Worm (Caenorhabditis elegans) whole organism, L4 larva: ENCODE results near the gene F57H12.5.

Experiments used
- D1046.2 ChIP-seq: fragments of 200-800 bp; sonication (Bioruptor generic); IDR thresholded peaks from 2 replicates; pipeline ENCODE4 v1.3.6; 2022; ENCODE audit warnings: missing genetic modification characterization, missing compliant biosample characterization
- F26F4.8 ChIP-seq: fragments of 200-800 bp; sonication (Bioruptor generic); conservative IDR thresholded peaks from 2 replicates; pipeline ENCODE4 v1.3.6; 2022; ENCODE audit warnings: missing genetic modification characterization, missing compliant biosample characterization
- F37D6.2 ChIP-seq: sonication (generic microtip); optimal IDR thresholded peaks from 2 replicates; lab custom pipeline; 2016; ENCODE audit warnings: mild to moderate bottlenecking, missing genetic modification characterization, missing compliant biosample characterization
- F44E2.7 ChIP-seq: fragments of 200-800 bp; sonication (Bioruptor generic); IDR thresholded peaks from 2 replicates; pipeline ENCODE4 v2.1.2; 2022; ENCODE audit warnings: missing genetic modification characterization, missing compliant biosample characterization
- Y105C5A.15 ChIP-seq: fragments of 200-800 bp; sonication (Bioruptor generic); IDR thresholded peaks from 2 replicates; pipeline ENCODE4 v1.3.6; 2022; ENCODE audit warnings: missing genetic modification characterization, missing compliant biosample characterization
- ZK337.2 ChIP-seq: fragments of 200-800 bp; sonication (Bioruptor generic); IDR thresholded peaks from 2 replicates; pipeline ENCODE4 v1.3.6; 2022; ENCODE audit warnings: missing genetic modification reagents, missing genetic modification characterization, missing compliant biosample characterization
- aly-2 ChIP-seq: sonication (generic microtip); optimal IDR thresholded peaks from 2 replicates; lab custom pipeline; 2018; ENCODE audit warnings: missing biosample characterization, missing genetic modification characterization
- arid-1 ChIP-seq: fragments of 200-800 bp; sonication (Bioruptor generic); conservative IDR thresholded peaks from 2 replicates; pipeline ENCODE4 v1.3.6; 2022; ENCODE audit warnings: missing genetic modification reagents, missing genetic modification characterization, missing compliant biosample characterization
- ceh-28 ChIP-seq: fragments of 150-350 bp; optimal IDR thresholded peaks from 2 replicates; lab custom pipeline; 2014; ENCODE audit warnings: missing biosample characterization, missing genetic modification reagents, missing genetic modification characterization
- ceh-32 ChIP-seq: sonication (generic microtip); optimal IDR thresholded peaks from 2 replicates; lab custom pipeline; 2016; ENCODE audit warnings: mild to moderate bottlenecking, missing genetic modification characterization, missing compliant biosample characterization; ENCODE audit not compliant: poor library complexity
- ceh-82 ChIP-seq: sonication (generic microtip); optimal IDR thresholded peaks from 2 replicates; lab custom pipeline; 2017; ENCODE audit warnings: missing biosample characterization, missing genetic modification characterization
- ces-1 ChIP-seq: fragments of 150-350 bp; sonication (generic microtip); optimal IDR thresholded peaks from 4 replicates; lab custom pipeline; 2014; ENCODE audit warnings: missing biosample characterization, missing genetic modification reagents, missing genetic modification characterization
- daf-12 ChIP-seq: fragments of 150-350 bp; optimal IDR thresholded peaks from 2 replicates; lab custom pipeline; 2014; ENCODE audit warnings: missing biosample characterization, missing genetic modification reagents, missing genetic modification characterization
- daf-16 ChIP-seq, 3 experiments: sonication (generic microtip); optimal IDR thresholded peaks; 2 replicates each; lab custom pipeline; 2016 to 2017; ENCODE audit warnings: missing genetic modification characterization in 3 of 3, missing genetic modification reagents in 3 of 3, mild to moderate bottlenecking in 2 of 3, missing compliant biosample characterization in 2 of 3, missing biosample characterization in 1 of 3, moderate library complexity in 1 of 3
- daf-19 ChIP-seq: fragments of 200-800 bp; sonication (Bioruptor generic); conservative IDR thresholded peaks from 2 replicates; pipeline ENCODE4 v1.3.6; 2022; ENCODE audit warnings: missing genetic modification characterization, missing compliant biosample characterization
- dmd-8 ChIP-seq: fragments of 200-800 bp; sonication (Bioruptor generic); IDR thresholded peaks from 2 replicates; pipeline ENCODE4 v1.3.6; 2022; ENCODE audit warnings: missing genetic modification characterization, missing compliant biosample characterization
- duxl-1 ChIP-seq: sonication (generic microtip); optimal IDR thresholded peaks from 2 replicates; lab custom pipeline; 2016; ENCODE audit warnings: mild to moderate bottlenecking, missing genetic modification characterization, moderate library complexity, missing compliant biosample characterization; ENCODE audit not compliant: poor library complexity
- egl-27 ChIP-seq: sonication (generic microtip); optimal IDR thresholded peaks from 3 replicates; lab custom pipeline; 2017; ENCODE audit warnings: missing biosample characterization, missing genetic modification reagents, missing genetic modification characterization
- hlh-30 ChIP-seq: sonication (generic microtip); optimal IDR thresholded peaks from 2 replicates; lab custom pipeline; 2017; ENCODE audit warnings: antibody characterized with exemption, mild to moderate bottlenecking, missing genetic modification characterization, missing compliant biosample characterization; ENCODE audit not compliant: insufficient read depth
- hmg-1.1 ChIP-seq: fragments of 200-800 bp; sonication (Bioruptor generic); IDR thresholded peaks from 2 replicates; pipeline ENCODE4 v1.3.6; 2022; ENCODE audit warnings: missing genetic modification reagents, missing genetic modification characterization, missing compliant biosample characterization
- lim-7 ChIP-seq: fragments of 200-800 bp; sonication (Bioruptor generic); IDR thresholded peaks from 2 replicates; pipeline ENCODE4 v1.3.6; 2022; ENCODE audit warnings: missing genetic modification characterization, missing compliant biosample characterization
- lin-13 ChIP-seq: fragments of 150-350 bp; optimal IDR thresholded peaks from 2 replicates; lab custom pipeline; 2014; ENCODE audit warnings: missing biosample characterization, missing genetic modification reagents, missing genetic modification characterization
- lin-39 ChIP-seq: fragments of 150-350 bp; optimal IDR thresholded peaks from 2 replicates; lab custom pipeline; 2014; ENCODE audit warnings: missing biosample characterization, missing genetic modification reagents, missing genetic modification characterization
- madf-9 ChIP-seq: fragments of 200-800 bp; sonication (Bioruptor generic); conservative IDR thresholded peaks from 2 replicates; pipeline ENCODE4 v1.3.6; 2022; ENCODE audit warnings: missing genetic modification reagents, missing genetic modification characterization, missing compliant biosample characterization
- mdt-29 ChIP-seq: fragments of 200-800 bp; sonication (Bioruptor generic); IDR thresholded peaks from 2 replicates; pipeline ENCODE4 v1.3.6; 2022; ENCODE audit warnings: missing genetic modification reagents, missing genetic modification characterization, missing compliant biosample characterization
- nhr-102 ChIP-seq: sonication (generic microtip); optimal IDR thresholded peaks from 2 replicates; lab custom pipeline; 2016; ENCODE audit warnings: mild to moderate bottlenecking, missing genetic modification characterization, moderate library complexity, missing compliant biosample characterization
- nhr-11 ChIP-seq: fragments of 150-350 bp; optimal IDR thresholded peaks from 2 replicates; lab custom pipeline; 2014; ENCODE audit warnings: missing biosample characterization, missing genetic modification characterization
- nhr-237 ChIP-seq: sonication (generic microtip); optimal IDR thresholded peaks from 2 replicates; lab custom pipeline; 2017; ENCODE audit warnings: missing biosample characterization, missing genetic modification characterization
- nhr-41 ChIP-seq: fragments of 200-800 bp; sonication (Bioruptor generic); IDR thresholded peaks from 2 replicates; pipeline ENCODE4 v1.3.6; 2022; ENCODE audit warnings: missing genetic modification reagents, missing genetic modification characterization, missing compliant biosample characterization
- nhr-48 ChIP-seq: sonication (generic microtip); optimal IDR thresholded peaks from 2 replicates; lab custom pipeline; 2016; ENCODE audit warnings: mild to moderate bottlenecking, missing genetic modification characterization, missing compliant biosample characterization
- nhr-6 ChIP-seq: fragments of 150-350 bp; optimal IDR thresholded peaks from 2 replicates; lab custom pipeline; 2014; ENCODE audit warnings: missing biosample characterization, missing genetic modification characterization
- nhr-76 ChIP-seq: fragments of 150-350 bp; optimal IDR thresholded peaks from 2 replicates; lab custom pipeline; 2014; ENCODE audit warnings: missing biosample characterization, missing genetic modification characterization
- php-3 ChIP-seq: fragments of 200-800 bp; sonication (Bioruptor generic); IDR thresholded peaks from 2 replicates; pipeline ENCODE4 v1.3.6; 2022; ENCODE audit warnings: missing genetic modification reagents, missing genetic modification characterization, missing compliant biosample characterization
- pqm-1 ChIP-seq: sonication (generic microtip); optimal IDR thresholded peaks from 2 replicates; lab custom pipeline; 2017; ENCODE audit warnings: missing biosample characterization, missing genetic modification characterization
- rbr-2 ChIP-seq: sonication (generic microtip); optimal IDR thresholded peaks from 2 replicates; lab custom pipeline; 2016; ENCODE audit warnings: missing genotype, missing genetic modification characterization, missing compliant biosample characterization
- sdz-12 ChIP-seq: fragments of 200-800 bp; sonication (Bioruptor generic); optimal IDR thresholded peaks from 2 replicates; lab custom pipeline; 2018; ENCODE audit warnings: mild to moderate bottlenecking, missing genetic modification characterization, missing compliant biosample characterization
- skn-1 ChIP-seq: fragments of 150-350 bp; optimal IDR thresholded peaks from 2 replicates; lab custom pipeline; 2014; ENCODE audit warnings: missing biosample characterization, missing genetic modification characterization
- snpc-4 ChIP-seq: fragments of 150-350 bp; optimal IDR thresholded peaks from 2 replicates; lab custom pipeline; 2014; ENCODE audit warnings: missing biosample characterization, missing genetic modification characterization
- tag-97 ChIP-seq: fragments of 200-800 bp; sonication (Bioruptor generic); IDR thresholded peaks from 2 replicates; pipeline ENCODE4 v1.3.6; 2022; ENCODE audit warnings: missing genetic modification characterization, missing compliant biosample characterization
- unc-130 ChIP-seq: sonication (generic microtip); optimal IDR thresholded peaks from 2 replicates; lab custom pipeline; 2016; ENCODE audit warnings: missing genetic modification reagents, missing genetic modification characterization, missing compliant biosample characterization
- unc-39 ChIP-seq: sonication (generic microtip); optimal IDR thresholded peaks from 2 replicates; lab custom pipeline; 2017; ENCODE audit warnings: missing biosample characterization, missing genetic modification characterization
- unc-62 ChIP-seq, 3 experiments: fragments of 150-350 bp in 1 of 3; sonication (generic microtip); optimal IDR thresholded peaks in 2 of 3; peaks in 1 of 3; 1 replicate in 1 of 3; 2 replicates in 2 of 3; lab custom pipeline; 2014 to 2017; ENCODE audit warnings: missing biosample characterization in 3 of 3, missing genetic modification characterization in 3 of 3, missing genetic modification reagents in 3 of 3, missing genotype in 1 of 3
- zfp-2 ChIP-seq: sonication (generic microtip); optimal IDR thresholded peaks from 2 replicates; lab custom pipeline; 2016; ENCODE audit warnings: mild to moderate bottlenecking, missing genetic modification characterization, missing compliant biosample characterization
- zfp-3 ChIP-seq: fragments of 200-800 bp; sonication (Bioruptor generic); conservative IDR thresholded peaks from 2 replicates; pipeline ENCODE4 v1.3.6; 2022; ENCODE audit warnings: missing genetic modification reagents, missing genetic modification characterization, missing compliant biosample characterization
- ztf-11 ChIP-seq: fragments of 150-350 bp; optimal IDR thresholded peaks from 2 replicates; lab custom pipeline; 2014; ENCODE audit warnings: missing biosample characterization, missing genetic modification characterization

The F57H12.5 gene

ce11 chrIV:7982024-7982576, 15.0 kb downstream of the F57H12.5 start, which contains the start of gene arf-5 (continued):
- TF ChIP-seq F26F4.8 (GFP tag; lab: Robert Waterston, UW): no peak

DNA sequence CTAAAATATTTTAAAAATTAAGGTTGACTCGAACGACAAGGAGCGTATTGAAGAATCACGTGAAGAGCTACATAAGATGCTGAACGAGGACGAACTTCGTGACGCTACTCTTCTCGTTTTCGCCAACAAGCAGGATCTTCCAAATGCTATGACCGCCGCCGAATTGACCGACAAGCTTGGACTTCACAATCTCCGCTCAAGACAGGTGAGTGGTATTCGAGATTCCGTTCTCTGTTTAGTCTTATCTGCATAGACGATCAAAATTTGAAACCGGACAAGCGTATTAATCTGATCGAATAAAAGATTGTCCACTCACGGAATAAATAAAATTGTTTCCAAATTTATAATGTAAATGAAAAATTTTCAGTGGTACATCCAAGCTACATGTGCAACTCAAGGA, 15.9 kb downstream of the F57H12.5 start:
- TF ChIP-seq duxl-1 (tag; lab: Kevin White, UChicago) (no peak), zfp-2 (tag; lab: Kevin White, UChicago) (no peak), unc-62 (GFP tag; optimal IDR thresholded peaks at IDR 0.05 in 1 of 2; lab: Kevin White, UChicago) (no peak), unc-62 (tag; optimal IDR thresholded peaks at IDR 0.05; lab: Kevin White, UChicago) (no peak), unc-130 (GFP tag; lab: Kevin White, UChicago) (no peak), F44E2.7 (GFP tag; lab: Robert Waterston, UW) (no peak), lin-39 (tag; lab: Kevin White, UChicago) (no peak)

DNA sequence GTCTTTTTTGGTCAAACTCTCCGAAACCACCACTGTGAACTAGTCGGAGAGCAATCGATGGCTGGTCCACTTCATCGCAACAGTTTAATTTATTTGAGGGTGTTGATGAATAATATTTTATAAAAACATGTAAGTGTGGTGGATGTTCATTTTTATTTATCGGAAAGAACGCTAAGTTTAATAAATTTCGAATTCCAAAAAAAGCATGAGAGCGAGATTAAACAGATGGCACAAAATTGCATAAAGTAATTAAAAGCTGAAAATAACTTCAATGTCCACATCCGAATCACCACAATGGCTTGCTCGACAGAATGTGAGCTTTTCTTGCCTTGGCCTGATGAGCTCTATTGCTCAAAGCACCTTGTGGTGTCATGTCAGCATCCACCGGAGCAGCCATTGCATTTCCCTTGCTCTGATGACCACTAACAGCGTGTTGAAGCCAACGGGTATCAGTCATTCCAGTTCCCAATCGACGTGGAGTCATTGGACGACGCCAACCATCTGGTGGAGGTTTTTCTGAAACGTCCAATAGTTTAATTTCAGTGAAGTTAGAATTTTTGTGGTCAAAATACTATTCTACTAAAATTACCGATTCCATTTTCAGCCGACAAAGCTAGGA, 16.7 kb downstream of the F57H12.5 start:
- TF ChIP-seq zfp-3 (GFP tag; lab: Robert Waterston, UW) (peak; percentile 67; the same call in 1 of the 2 replicates), nhr-76 (tag; lab: Kevin White, UChicago) (no peak), aly-2 (tag; lab: Kevin White, UChicago) (no peak), skn-1 (no peak), nhr-6 (tag; lab: Kevin White, UChicago) (no peak), Y105C5A.15 (GFP tag; lab: Robert Waterston, UW) (no peak), lim-7 (GFP tag; lab: Robert Waterston, UW) (no peak), snpc-4 (tag; lab: Kevin White, UChicago) (no peak), F37D6.2 (tag; lab: Kevin White, UChicago) (no peak), ceh-32 (tag; lab: Kevin White, UChicago) (no peak), arid-1 (GFP tag; lab: Robert Waterston, UW) (no peak; the same call in 1 of the 2 replicates), tag-97 (GFP tag; lab: Robert Waterston, UW) (no peak), php-3 (no peak), nhr-41 (no peak), madf-9 (GFP tag; lab: Robert Waterston, UW) (no peak), mdt-29 (no peak), lin-13 (GFP tag; lab: Kevin White, UChicago) (peak; percentile 19), ces-1 (GFP tag; lab: Kevin White, UChicago) (no peak), hmg-1.1 (GFP tag; lab: Robert Waterston, UW) (0 out of 2 replicates have a peak, but pooled peaks have one; percentile 32), daf-12 (tag; lab: Kevin White, UChicago) (no peak), sdz-12 (GFP tag; lab: Kevin White, UChicago) (no peak), ZK337.2 (GFP tag; lab: Robert Waterston, UW) (no peak), ceh-28 (tag; lab: Kevin White, UChicago) (no peak), nhr-11 (tag; lab: Kevin White, UChicago) (no peak), dmd-8 (GFP tag; lab: Robert Waterston, UW) (no peak), D1046.2 (GFP tag; lab: Robert Waterston, UW) (no peak), rbr-2 (no peak), pqm-1 (tag; lab: Kevin White, UChicago) (no peak), ztf-11 (tag; lab: Kevin White, UChicago) (no peak), unc-39 (no peak), hlh-30 (tag; lab: Kevin White, UChicago) (no peak), nhr-48 (peak; percentile 29), F26F4.8 (GFP tag; lab: Robert Waterston, UW) (0 out of 2 replicates have a peak, but pooled peaks have one; percentile 29), unc-62 (GFP tag; optimal IDR thresholded peaks at IDR 0.05 in 1 of 2; lab: Kevin White, UChicago) (peak in 1 of 2 experiments; percentile 76), unc-62 (tag; optimal IDR thresholded peaks at IDR 0.05; lab: Kevin White, UChicago) (no peak), ceh-82 (no peak), egl-27 (tag; lab: Kevin White, UChicago) (no peak), nhr-237 (tag; lab: Kevin White, UChicago) (no peak), daf-16 (GFP tag; optimal IDR thresholded peaks at IDR 0.05; lab: Kevin White, UChicago) (peak in 1 of 2 experiments; percentile 14), daf-16 (tag; optimal IDR thresholded peaks at IDR 0.05; lab: Kevin White, UChicago) (peak; percentile 4), daf-19 (no peak), nhr-102 (tag; lab: Kevin White, UChicago) (peak; percentile 35)
